Worm (Caenorhabditis elegans) whole organism, L4 larva: ENCODE results near the gene inpp-1.

Experiments used
- dmd-8 ChIP-seq: fragments of 200-800 bp; sonication (Bioruptor generic); IDR thresholded peaks from 2 replicates; pipeline ENCODE4 v1.3.6; 2022; ENCODE audit warnings: missing genetic modification characterization, missing compliant biosample characterization
- dpl-1 ChIP-seq: fragments of 150-350 bp; optimal IDR thresholded peaks from 2 replicates; lab custom pipeline; 2014; ENCODE audit warnings: missing biosample characterization, missing genetic modification reagents, missing genetic modification characterization
- fos-1 ChIP-seq: fragments of 150-350 bp; optimal IDR thresholded peaks from 2 replicates; lab custom pipeline; 2014; ENCODE audit warnings: missing biosample characterization, missing genetic modification characterization
- lin-38 ChIP-seq: fragments of 200-800 bp; sonication (Bioruptor generic); IDR thresholded peaks from 2 replicates; pipeline ENCODE4 v1.3.6; 2022; ENCODE audit warnings: missing genetic modification reagents, missing genetic modification characterization, missing compliant biosample characterization
- lsy-2 ChIP-seq, 2 experiments: fragments of 150-350 bp in 1 of 2; sonication (generic microtip) in 1 of 2; optimal IDR thresholded peaks; 2 replicates each; lab custom pipeline; 2014 to 2017; ENCODE audit warnings: missing biosample characterization in 2 of 2, missing genetic modification characterization in 2 of 2
- pqm-1 ChIP-seq: sonication (generic microtip); optimal IDR thresholded peaks from 2 replicates; lab custom pipeline; 2017; ENCODE audit warnings: missing biosample characterization, missing genetic modification characterization
- snpc-4 ChIP-seq: fragments of 150-350 bp; optimal IDR thresholded peaks from 2 replicates; lab custom pipeline; 2014; ENCODE audit warnings: missing biosample characterization, missing genetic modification characterization
- unc-62 ChIP-seq, 3 experiments: fragments of 150-350 bp in 1 of 3; sonication (generic microtip); optimal IDR thresholded peaks in 2 of 3; peaks in 1 of 3; 1 replicate in 1 of 3; 2 replicates in 2 of 3; lab custom pipeline; 2014 to 2017; ENCODE audit warnings: missing biosample characterization in 3 of 3, missing genetic modification characterization in 3 of 3, missing genetic modification reagents in 3 of 3, missing genotype in 1 of 3

DNA sequence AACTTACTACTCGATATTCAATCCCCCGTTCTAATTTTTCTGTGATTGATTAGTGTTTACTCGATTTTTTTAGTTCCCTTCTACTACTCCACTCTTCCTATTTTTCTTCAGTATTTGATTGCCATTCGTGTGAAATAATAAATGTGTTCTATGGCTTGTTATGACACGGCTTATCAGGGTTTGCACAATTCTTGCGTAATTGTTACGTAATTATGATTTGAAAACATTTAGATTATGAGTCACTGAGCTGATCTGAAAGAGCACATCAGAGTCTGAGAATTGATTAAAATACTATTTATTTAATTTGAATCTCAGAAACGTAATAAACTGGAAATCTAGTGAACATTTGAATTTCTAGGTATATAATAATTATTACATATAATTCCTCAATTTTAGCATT is 3.9 kb upstream of the inpp-1 start:
- TF ChIP-seq dpl-1 (GFP tag; lab: Kevin White, UChicago) (no peak), fos-1 (tag; lab: Kevin White, UChicago) (no peak), unc-62 (GFP tag; optimal IDR thresholded peaks at IDR 0.05 in 1 of 2; lab: Kevin White, UChicago) (no peak), unc-62 (tag; optimal IDR thresholded peaks at IDR 0.05; lab: Kevin White, UChicago) (no peak), pqm-1 (tag; lab: Kevin White, UChicago) (no peak), lin-38 (GFP tag; lab: Robert Waterston, UW) (no peak), dmd-8 (GFP tag; lab: Robert Waterston, UW) (no peak), snpc-4 (tag; lab: Kevin White, UChicago) (no peak), lsy-2 (tag; optimal IDR thresholded peaks at IDR 0.05; lab: Kevin White, UChicago) (no peak)
